Fruit fly (Drosophila melanogaster) whole organism, embryonic: ENCODE results near the gene Tnpo.

Experiments
- Atf-2 ChIP-seq: fragments of 200-800 bp; sonication (Bioruptor generic); optimal IDR thresholded peaks from 2 replicates; lab custom pipeline; 2016; ENCODE audit warnings: missing biosample characterization, missing genetic modification characterization
- Awh ChIP-seq: fragments of 200-800 bp; sonication (Bioruptor generic); IDR thresholded peaks from 2 replicates; pipeline ENCODE4, ENCODE4 v1.3.6; 2022; ENCODE audit warnings: missing biosample characterization, missing genetic modification characterization
- B-H1 ChIP-seq: fragments of 200-800 bp; sonication (Bioruptor generic); IDR thresholded peaks from 3 replicates; pipeline ENCODE4 v1.3.6; 2022; ENCODE audit warnings: missing biosample characterization, missing genetic modification characterization
- C15 ChIP-seq: fragments of 200-800 bp; sonication (Bioruptor generic); IDR thresholded peaks from 3 replicates; pipeline ENCODE4 v1.3.6; 2022; ENCODE audit warnings: missing biosample characterization, missing genetic modification characterization
- CG10565 ChIP-seq: fragments of 200-800 bp; sonication (Bioruptor generic); optimal IDR thresholded peaks from 3 replicates; lab custom pipeline; 2016; ENCODE audit warnings: missing biosample characterization, mild to moderate bottlenecking, missing genetic modification characterization
- CG11560 ChIP-seq: fragments of 200-800 bp; sonication (Bioruptor generic); IDR thresholded peaks from 3 replicates; pipeline ENCODE4 v1.3.6; 2022; ENCODE audit warnings: missing biosample characterization, missing genetic modification characterization
- CG11695 ChIP-seq: fragments of 200-800 bp; sonication (Bioruptor generic); IDR thresholded peaks from 3 replicates; pipeline ENCODE4 v1.3.6; 2022; ENCODE audit warnings: missing biosample characterization, missing genetic modification characterization
- CG1233 ChIP-seq: fragments of 200-800 bp; sonication (Bioruptor generic); optimal IDR thresholded peaks from 4 replicates; lab custom pipeline; 2018; ENCODE audit warnings: missing biosample characterization, mild to moderate bottlenecking, missing genetic modification characterization
- CG12744 ChIP-seq: fragments of 200-800 bp; sonication (Bioruptor generic); optimal IDR thresholded peaks from 2 replicates; lab custom pipeline; 2016; ENCODE audit warnings: missing biosample characterization, missing genetic modification characterization
- CG13894 ChIP-seq: fragments of 200-800 bp; sonication (Bioruptor generic); optimal IDR thresholded peaks from 3 replicates; lab custom pipeline; 2018; ENCODE audit warnings: missing biosample characterization, mild to moderate bottlenecking, missing genetic modification characterization, moderate library complexity
- CG14050 ChIP-seq: fragments of 200-800 bp; sonication (Bioruptor generic); IDR thresholded peaks from 3 replicates; pipeline ENCODE4 v1.3.6; 2022; ENCODE audit warnings: missing biosample characterization, missing genetic modification characterization
- CG15696 ChIP-seq: fragments of 200-800 bp; sonication (Bioruptor generic); optimal IDR thresholded peaks from 2 replicates; lab custom pipeline; 2019; ENCODE audit warnings: missing biosample characterization, mild to moderate bottlenecking, missing genetic modification characterization, moderate library complexity
- CG16779 ChIP-seq: fragments of 200-800 bp; sonication (Bioruptor generic); IDR thresholded peaks from 2 replicates; pipeline ENCODE4 v1.3.6; 2022; ENCODE audit warnings: missing biosample characterization, missing genetic modification characterization
- CG17359 ChIP-seq: fragments of 200-800 bp; sonication (Bioruptor generic); optimal IDR thresholded peaks from 3 replicates; lab custom pipeline; 2018; ENCODE audit warnings: missing biosample characterization, mild to moderate bottlenecking, missing genetic modification characterization, moderate library complexity
- CG18011 ChIP-seq: fragments of 200-800 bp; sonication (Bioruptor generic); optimal IDR thresholded peaks from 2 replicates; lab custom pipeline; 2017; ENCODE audit warnings: missing biosample characterization, missing genetic modification characterization, mild to moderate bottlenecking, moderate library complexity, missing genotype
- CG2129 ChIP-seq: fragments of 200-800 bp; sonication (Bioruptor generic); IDR thresholded peaks from 2 replicates; pipeline ENCODE4 v1.3.6; 2022; ENCODE audit warnings: missing biosample characterization, missing genetic modification characterization; ENCODE audit not compliant: partially characterized antibody
- CG6254 ChIP-seq: fragments of 200-800 bp; sonication (Bioruptor generic); optimal IDR thresholded peaks from 3 replicates; lab custom pipeline; 2017; ENCODE audit warnings: mild to moderate bottlenecking, missing biosample characterization, missing genetic modification reagents, missing genetic modification characterization
- CG6854 ChIP-seq: fragments of 200-800 bp; sonication (Bioruptor generic); optimal IDR thresholded peaks from 3 replicates; lab custom pipeline; 2017; ENCODE audit warnings: missing biosample characterization, mild to moderate bottlenecking, missing genetic modification characterization
- CG7839 ChIP-seq: fragments of 200-800 bp; sonication (Bioruptor generic); optimal IDR thresholded peaks from 3 replicates; lab custom pipeline; 2018; ENCODE audit warnings: missing biosample characterization, mild to moderate bottlenecking, missing genetic modification characterization, moderate library complexity
- CG9215 ChIP-seq: fragments of 200-800 bp; sonication (Bioruptor generic); IDR thresholded peaks from 2 replicates; pipeline ENCODE4 v1.3.6; 2022; ENCODE audit warnings: missing biosample characterization, missing genetic modification characterization
- CG9437 ChIP-seq: fragments of 200-800 bp; sonication (Bioruptor generic); optimal IDR thresholded peaks from 2 replicates; lab custom pipeline; 2018; ENCODE audit warnings: missing biosample characterization, mild to moderate bottlenecking, missing genetic modification characterization
- Chrac-16 ChIP-seq: fragments of 200-800 bp; sonication (Bioruptor generic); optimal IDR thresholded peaks from 3 replicates; lab custom pipeline; 2016; ENCODE audit warnings: missing biosample characterization, missing genetic modification characterization
- Dll ChIP-seq: fragments of 200-800 bp; sonication (Bioruptor generic); IDR thresholded peaks from 4 replicates; pipeline ENCODE4 v1.3.6; 2022; ENCODE audit warnings: missing biosample characterization, missing genetic modification characterization; ENCODE audit not compliant: partially characterized antibody
- ERR ChIP-seq: fragments of 200-800 bp; sonication (Bioruptor generic); optimal IDR thresholded peaks from 2 replicates; lab custom pipeline; 2016; ENCODE audit warnings: missing biosample characterization, missing genetic modification characterization
- HLHmδ ChIP-seq: fragments of 200-800 bp; sonication (Bioruptor generic); optimal IDR thresholded peaks from 2 replicates; lab custom pipeline; 2018; ENCODE audit warnings: missing biosample characterization, mild to moderate bottlenecking, missing genetic modification characterization, moderate library complexity
- Lim3 ChIP-seq: fragments of 200-800 bp; sonication (Bioruptor generic); IDR thresholded peaks from 2 replicates; pipeline ENCODE4 v1.3.6; 2022; ENCODE audit warnings: missing biosample characterization, missing genetic modification characterization
- Oli ChIP-seq: fragments of 200-800 bp; sonication (Bioruptor generic); optimal IDR thresholded peaks from 2 replicates; lab custom pipeline; 2018; ENCODE audit warnings: missing biosample characterization, mild to moderate bottlenecking, missing genetic modification characterization, moderate library complexity
- Optix ChIP-seq: fragments of 200-800 bp; sonication (Bioruptor generic); IDR thresholded peaks from 3 replicates; pipeline ENCODE4 v1.3.6; 2022; ENCODE audit warnings: missing biosample characterization, missing genetic modification characterization
- Rfx ChIP-seq: fragments of 200-800 bp; sonication (Bioruptor generic); IDR thresholded peaks from 2 replicates; pipeline ENCODE4 v1.3.6; 2022; ENCODE audit warnings: missing biosample characterization, missing genetic modification characterization
- Side ChIP-seq: fragments of 200-800 bp; sonication (Bioruptor generic); optimal IDR thresholded peaks from 2 replicates; lab custom pipeline; 2016; ENCODE audit warnings: missing biosample characterization, missing genetic modification characterization
- Tbp ChIP-seq: fragments of >200 bp; optimal IDR thresholded peaks from 2 replicates; lab custom pipeline; 2018; ENCODE audit warnings: missing biosample characterization, missing genetic modification characterization
- bsh ChIP-seq, 2 experiments: fragments of 200-800 bp; sonication (Bioruptor generic); optimal IDR thresholded peaks; 2 replicates each; lab custom pipeline; 2017 to 2018; ENCODE audit warnings: mild to moderate bottlenecking in 2 of 2, missing biosample characterization in 2 of 2, missing genetic modification characterization in 2 of 2, moderate library complexity in 1 of 2
- btn ChIP-seq: fragments of 200-800 bp; sonication (Bioruptor generic); optimal IDR thresholded peaks from 2 replicates; lab custom pipeline; 2016; ENCODE audit warnings: missing biosample characterization, missing genetic modification characterization
- corto ChIP-seq: fragments of 200-800 bp; sonication (Bioruptor generic); optimal IDR thresholded peaks from 2 replicates; lab custom pipeline; 2016; ENCODE audit warnings: missing biosample characterization, mild to moderate bottlenecking, missing genetic modification characterization, moderate library complexity
- fru ChIP-seq: fragments of >200 bp; optimal IDR thresholded peaks from 2 replicates; lab custom pipeline; 2017
- gem ChIP-seq: fragments of 200-800 bp; sonication (Bioruptor generic); optimal IDR thresholded peaks from 2 replicates; lab custom pipeline; 2019; ENCODE audit warnings: missing biosample characterization, mild to moderate bottlenecking, missing genetic modification characterization, moderate library complexity
- her ChIP-seq: fragments of 200-800 bp; sonication (Bioruptor generic); optimal IDR thresholded peaks from 2 replicates; lab custom pipeline; 2016; ENCODE audit warnings: missing biosample characterization, missing genetic modification characterization
- insv ChIP-seq, 2 experiments: fragments of 200-800 bp; sonication (Bioruptor generic); optimal IDR thresholded peaks; 3 replicates each; lab custom pipeline; 2016 to 2018; ENCODE audit warnings: missing biosample characterization in 2 of 2, missing genetic modification characterization in 2 of 2
- lola ChIP-seq, 3 experiments: fragments of >200 bp in 2 of 3; fragments of 200-800 bp in 1 of 3; sonication (Bioruptor generic) in 1 of 3; optimal IDR thresholded peaks; 2 replicates each; lab custom pipeline; 2017 to 2019; ENCODE audit warnings: missing biosample characterization in 3 of 3, missing genetic modification characterization in 3 of 3, mild to moderate bottlenecking in 1 of 3, moderate library complexity in 1 of 3
- nau ChIP-seq: fragments of 200-800 bp; sonication (Bioruptor generic); optimal IDR thresholded peaks from 3 replicates; lab custom pipeline; 2017; ENCODE audit warnings: missing biosample characterization, mild to moderate bottlenecking, missing genetic modification characterization, missing genetic modification reagents
- nom ChIP-seq: fragments of 200-800 bp; sonication (Bioruptor generic); optimal IDR thresholded peaks from 2 replicates; lab custom pipeline; 2017; ENCODE audit warnings: missing biosample characterization, missing genetic modification characterization, mild to moderate bottlenecking, moderate library complexity, missing genetic modification reagents
- onecut ChIP-seq: fragments of 200-800 bp; sonication (Bioruptor generic); IDR thresholded peaks from 2 replicates; pipeline ENCODE4 v1.3.6; 2022; ENCODE audit warnings: missing biosample characterization, missing genetic modification characterization
- pb ChIP-seq: fragments of 200-800 bp; sonication (Bioruptor generic); optimal IDR thresholded peaks from 3 replicates; lab custom pipeline; 2016; ENCODE audit warnings: missing biosample characterization, missing genetic modification characterization
- seq ChIP-seq: fragments of 200-800 bp; sonication (Bioruptor generic); IDR thresholded peaks from 2 replicates; pipeline ENCODE4 v1.3.6; 2022; ENCODE audit warnings: missing biosample characterization, missing genetic modification characterization
- sisA ChIP-seq: fragments of 200-800 bp; sonication (Bioruptor generic); IDR thresholded peaks from 2 replicates; pipeline ENCODE4 v1.3.6; 2022; ENCODE audit warnings: missing biosample characterization, missing genetic modification characterization
- slp2 ChIP-seq: fragments of 200-800 bp; sonication (Bioruptor generic); optimal IDR thresholded peaks from 2 replicates; lab custom pipeline; 2016; ENCODE audit warnings: missing biosample characterization, missing genetic modification characterization
- sna ChIP-seq: fragments of 200-800 bp; sonication (Bioruptor generic); IDR thresholded peaks from 2 replicates; pipeline ENCODE4 v1.3.6; 2022; ENCODE audit warnings: missing biosample characterization, missing genetic modification characterization; ENCODE audit not compliant: partially characterized antibody
- sob ChIP-seq: fragments of 200-800 bp; sonication (Bioruptor generic); IDR thresholded peaks from 2 replicates; pipeline ENCODE4 v1.3.6; 2022; ENCODE audit warnings: missing biosample characterization, missing genetic modification characterization
- vnd ChIP-seq: fragments of 200-800 bp; sonication (Bioruptor generic); IDR thresholded peaks from 3 replicates; pipeline ENCODE4 v1.3.6; 2022; ENCODE audit warnings: missing biosample characterization, missing genetic modification characterization; ENCODE audit not compliant: partially characterized antibody
- wek ChIP-seq: fragments of 200-800 bp; sonication (Bioruptor generic); optimal IDR thresholded peaks from 3 replicates; lab custom pipeline; 2018; ENCODE audit warnings: missing biosample characterization, mild to moderate bottlenecking, missing genetic modification characterization, moderate library complexity

Tnpo gene

DNA sequence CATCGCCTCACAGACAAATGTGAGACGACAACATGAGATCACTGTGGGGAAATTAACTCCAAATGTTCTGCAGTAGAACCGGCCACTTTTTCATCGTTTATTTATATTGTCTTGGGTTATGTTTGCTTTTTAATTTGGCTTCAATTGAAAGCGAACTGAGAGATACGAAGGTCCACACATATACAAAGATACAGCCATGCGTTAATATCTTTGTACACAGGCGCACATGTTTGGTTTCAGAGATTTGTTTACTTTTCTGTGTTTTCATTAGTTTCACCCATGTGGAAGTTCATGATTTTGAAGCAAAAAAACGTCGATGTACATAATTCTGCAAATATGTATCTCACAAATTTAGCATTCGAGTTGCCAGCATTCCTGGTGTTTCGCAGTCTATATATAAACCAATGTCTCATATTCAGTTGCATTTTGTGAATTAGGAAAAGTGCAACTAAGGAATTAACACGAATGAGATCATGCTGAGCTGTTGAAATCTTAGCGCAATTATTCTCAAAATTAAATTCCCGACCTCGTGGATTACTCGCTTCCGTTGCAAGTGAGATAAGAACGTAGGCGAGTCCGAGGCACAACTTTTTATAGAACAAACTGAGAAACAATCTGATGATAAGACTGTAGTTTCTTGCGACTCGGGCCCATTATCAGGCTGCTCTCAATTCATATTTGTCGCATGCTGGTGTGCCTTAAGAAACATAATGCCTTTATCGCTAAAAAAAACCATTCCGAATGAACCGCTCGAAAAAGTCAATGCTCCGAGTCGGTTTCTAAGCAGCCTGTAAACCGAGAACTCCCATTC, 22.9 kb downstream of the Tnpo start (continued):
- TF ChIP-seq sob (GFP tag; lab: Robert Waterston, UW): no peak
- peak; percentile 73 for TF ChIP-seq wek
- no peak for TF ChIP-seq Chrac-16 (GFP tag; lab: Kevin White, UChicago)
- no peak for TF ChIP-seq CG13894 (tag; lab: Kevin White, UChicago)
- TF ChIP-seq Rfx (GFP tag; lab: Robert Waterston, UW): no peak
- peak in 1 of 2 experiments; percentile 18 for TF ChIP-seq insv (GFP tag; optimal IDR thresholded peaks at IDR 0.05; lab: Kevin White, UChicago)
- no peak for TF ChIP-seq corto (GFP tag; lab: Kevin White, UChicago)
- TF ChIP-seq Optix: no peak
- TF ChIP-seq pb (GFP tag; lab: Kevin White, UChicago): no peak
- TF ChIP-seq seq: no peak
- TF ChIP-seq fru (lab: Kevin White, UChicago): no peak
- no peak for TF ChIP-seq Side (GFP tag; lab: Kevin White, UChicago)
- no peak for TF ChIP-seq slp2 (GFP tag; lab: Kevin White, UChicago)
- TF ChIP-seq btn: no peak
- TF ChIP-seq sisA (GFP tag; lab: Robert Waterston, UW): no peak
- no peak for TF ChIP-seq lola (GFP tag; optimal IDR thresholded peaks at IDR 0.05; lab: Kevin White, UChicago)
- no peak for TF ChIP-seq Lim3 (GFP tag; lab: Robert Waterston, UW)
- TF ChIP-seq sna (GFP tag; lab: Robert Waterston, UW): no peak
- no peak for TF ChIP-seq nau (GFP tag; lab: Kevin White, UChicago)
- no peak for TF ChIP-seq CG18011 (GFP tag; lab: Kevin White, UChicago)
- TF ChIP-seq CG12744 (GFP tag; lab: Kevin White, UChicago): no peak
- no peak for TF ChIP-seq CG2129
- TF ChIP-seq CG17359: no peak
- TF ChIP-seq her: no peak
- 0 out of 2 replicates have a peak, but pooled peaks have one; percentile 24 for TF ChIP-seq Awh (GFP tag; lab: Robert Waterston, UW)
- TF ChIP-seq ERR: no peak
- no peak for TF ChIP-seq Dll (GFP tag; lab: Robert Waterston, UW)
- no peak for TF ChIP-seq bsh (GFP tag; optimal IDR thresholded peaks at IDR 0.05; lab: Kevin White, UChicago)
- no peak for TF ChIP-seq Tbp
- TF ChIP-seq CG11695 (GFP tag; lab: Robert Waterston, UW): no peak
- no peak for TF ChIP-seq CG7839
- no peak for TF ChIP-seq CG10565 (GFP tag; lab: Kevin White, UChicago)
- TF ChIP-seq nom (GFP tag; lab: Kevin White, UChicago): no peak
- TF ChIP-seq gem: no peak
- TF ChIP-seq CG15696: peak; percentile 93
- peak; percentile 77 for TF ChIP-seq CG1233 (GFP tag; lab: Kevin White, UChicago)
- no peak for TF ChIP-seq B-H1 (GFP tag; lab: Robert Waterston, UW)
- TF ChIP-seq CG6854 (GFP tag; lab: Kevin White, UChicago): no peak
- TF ChIP-seq HLHmδ (GFP tag; lab: Kevin White, UChicago): peak; percentile 22
- TF ChIP-seq CG11560: no peak
- peak; percentile 54 for TF ChIP-seq onecut (GFP tag; lab: Robert Waterston, UW)
- no peak for TF ChIP-seq CG14050 (GFP tag; lab: Robert Waterston, UW)
- no peak for TF ChIP-seq CG16779
- no peak for TF ChIP-seq C15 (GFP tag; lab: Robert Waterston, UW)
- TF ChIP-seq Atf-2 (GFP tag; lab: Kevin White, UChicago): no peak
- peak; percentile 25 for TF ChIP-seq CG6254
- TF ChIP-seq Oli (tag; lab: Kevin White, UChicago): no peak
- TF ChIP-seq vnd: no peak
- no peak for TF ChIP-seq CG9215
- no peak for TF ChIP-seq CG9437 (GFP tag; lab: Kevin White, UChicago)
